Worm (Caenorhabditis elegans) whole organism, midembryonic: Measurements from ENCODE around the gene golg-2.
A peak's percentile ranks its signal among the peaks of the same experiment; 100 is the strongest.

Source experiments
- T22C8.4 ChIP-seq: fragments of 200-800 bp; sonication (Bioruptor generic); IDR thresholded peaks from 2 replicates; pipeline ENCODE4 v1.3.6; 2022; ENCODE audit warnings: missing genetic modification characterization, missing compliant biosample characterization
- cog-1 ChIP-seq: sonication (generic microtip); optimal IDR thresholded peaks from 2 replicates; lab custom pipeline; 2016; ENCODE audit warnings: missing genetic modification characterization, missing compliant biosample characterization
- flt-1 ChIP-seq: fragments of 200-800 bp; sonication (Bioruptor generic); IDR thresholded peaks from 2 replicates; pipeline ENCODE4 v1.3.6; 2022; ENCODE audit warnings: missing genetic modification characterization, missing compliant biosample characterization
- klf-2 ChIP-seq: fragments of 200-800 bp; sonication (Bioruptor generic); conservative IDR thresholded peaks from 2 replicates; pipeline ENCODE4 v1.3.6; 2022; ENCODE audit warnings: missing genetic modification reagents, missing genetic modification characterization, missing compliant biosample characterization
- med-1 ChIP-seq: sonication (generic microtip); optimal IDR thresholded peaks from 2 replicates; lab custom pipeline; 2017; ENCODE audit warnings: missing genetic modification characterization, mild to moderate bottlenecking, missing compliant biosample characterization, antibody characterized with exemption, missing genetic modification reagents; ENCODE audit not compliant: insufficient read depth
- ref-1 ChIP-seq: fragments of 200-800 bp; sonication (Bioruptor generic); conservative IDR thresholded peaks from 2 replicates; pipeline ENCODE4 v1.3.6; 2022; ENCODE audit warnings: missing genetic modification reagents, missing genetic modification characterization, missing compliant biosample characterization
- tab-1 ChIP-seq: fragments of 200-800 bp; sonication (Bioruptor generic); IDR thresholded peaks from 2 replicates; pipeline ENCODE4 v1.3.6; 2022; ENCODE audit warnings: missing genetic modification characterization, missing compliant biosample characterization
- ztf-23 ChIP-seq: fragments of 200-800 bp; sonication (Bioruptor generic); IDR thresholded peaks from 2 replicates; pipeline ENCODE4 v1.3.6; 2022; ENCODE audit warnings: missing genetic modification reagents, missing genetic modification characterization, missing compliant biosample characterization
- ztf-29 ChIP-seq: fragments of 200-800 bp; sonication (Bioruptor generic); IDR thresholded peaks from 2 replicates; pipeline ENCODE4 v1.3.6; 2022; ENCODE audit warnings: missing genetic modification reagents, missing genetic modification characterization, missing compliant biosample characterization

golg-2 gene

DNA sequence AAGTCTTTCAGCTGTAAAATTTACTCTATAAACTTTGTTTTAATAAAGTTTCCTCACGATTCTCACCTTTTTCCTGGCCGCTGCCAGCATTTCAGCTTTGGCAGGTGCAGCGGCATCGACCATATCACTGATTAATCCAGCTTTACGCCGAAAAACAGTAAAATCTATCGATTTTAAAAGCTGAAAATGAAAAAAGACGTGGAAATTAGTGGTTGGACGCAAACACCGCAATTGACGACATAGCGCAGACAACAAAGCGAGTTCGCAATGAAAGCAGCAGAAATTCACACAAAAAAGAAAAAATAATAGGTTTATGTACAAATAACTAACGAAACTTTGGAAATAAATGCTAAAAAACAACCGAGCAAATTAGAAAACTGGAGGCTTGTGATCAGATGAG is at the start of gene golg-2:
Gene golg-2, minus strand, starts transcription at position 180 of the 400 bp plus-strand sequence.
- TF ChIP-seq klf-2 (no peak), ztf-23 (no peak), ztf-29 (no peak)

DNA sequence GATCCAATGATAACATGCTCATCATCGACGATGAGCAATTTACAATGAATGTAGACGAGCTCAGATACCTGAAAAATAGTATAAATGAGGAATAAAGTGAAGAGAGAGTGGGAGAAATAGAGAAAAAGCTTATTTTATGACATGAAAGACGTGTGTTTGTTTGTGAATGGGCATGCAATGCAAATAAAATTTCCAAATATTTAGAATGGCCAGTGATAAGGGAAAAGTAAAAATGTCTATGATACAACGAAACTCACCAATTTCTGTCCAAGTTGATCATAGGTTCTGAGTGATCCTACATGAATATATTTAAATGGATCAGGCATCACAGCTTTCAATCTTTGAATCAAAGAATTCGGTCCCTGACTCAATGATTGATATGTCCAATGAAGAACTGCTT is 46.3 kb upstream of the golg-2 start:
- TF ChIP-seq med-1 (no peak), ztf-23 (no peak), tab-1 (GFP tag; lab: Robert Waterston, UW) (no peak), flt-1 (GFP tag; lab: Robert Waterston, UW) (no peak), ztf-29 (no peak), klf-2 (no peak), T22C8.4 (GFP tag; lab: Robert Waterston, UW) (no peak), ref-1 (GFP tag; lab: Robert Waterston, UW) (no peak), cog-1 (tag; lab: Kevin White, UChicago) (no peak)

DNA sequence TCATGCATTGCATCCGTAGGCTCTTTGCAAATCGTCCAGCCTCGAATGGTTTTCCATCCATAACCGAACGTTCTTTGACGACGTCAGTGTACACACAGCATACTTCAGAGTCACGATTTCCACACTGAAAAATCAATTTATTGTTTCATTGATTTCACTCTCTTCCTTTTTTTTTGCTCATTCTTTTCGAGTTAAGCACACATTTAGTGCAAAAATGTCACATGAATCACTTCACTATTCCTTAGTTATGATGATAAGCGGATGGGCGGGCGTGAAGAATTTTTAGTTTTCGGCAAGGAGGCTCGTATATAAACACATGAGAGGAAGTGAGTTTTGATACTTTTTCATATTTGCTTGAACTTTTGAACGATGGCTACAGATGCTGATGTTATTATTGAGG is 45.6 kb upstream of the golg-2 start, which contains the start of gene txt-9:
Gene txt-9, plus strand, starts transcription at position 336 of the 400 bp plus-strand sequence.
- no peak for TF ChIP-seq cog-1 (tag; lab: Kevin White, UChicago)
- no peak for TF ChIP-seq klf-2
- no peak for TF ChIP-seq T22C8.4 (GFP tag; lab: Robert Waterston, UW)
- TF ChIP-seq med-1 = no peak
- no peak for TF ChIP-seq ztf-29
- no peak for TF ChIP-seq flt-1 (GFP tag; lab: Robert Waterston, UW)
- no peak for TF ChIP-seq ref-1 (GFP tag; lab: Robert Waterston, UW)
- TF ChIP-seq tab-1 (GFP tag; lab: Robert Waterston, UW) = no peak
- no peak for TF ChIP-seq ztf-23

DNA sequence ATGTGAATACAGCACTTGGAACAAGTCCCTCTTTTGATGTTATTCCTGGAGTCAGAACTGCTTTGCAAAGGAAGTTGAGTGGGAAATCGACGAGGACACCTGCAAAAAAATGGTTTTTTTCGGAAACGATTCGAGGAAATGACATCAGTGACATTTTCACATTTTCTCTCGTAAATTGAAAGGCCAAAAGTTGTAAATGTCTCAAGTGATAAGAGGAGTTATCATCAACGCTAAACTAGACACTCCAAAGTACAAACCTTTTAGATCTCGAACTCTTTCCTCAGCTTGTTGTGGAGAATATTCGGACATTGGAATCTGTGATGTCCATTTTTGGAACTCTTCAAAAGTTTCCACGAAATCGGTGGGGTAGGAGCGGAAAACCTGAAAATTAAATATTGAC is 44.3 kb upstream of the golg-2 start:
- TF ChIP-seq klf-2 = no peak
- TF ChIP-seq T22C8.4 (GFP tag; lab: Robert Waterston, UW) = no peak
- TF ChIP-seq ref-1 (GFP tag; lab: Robert Waterston, UW) = no peak
- no peak for TF ChIP-seq flt-1 (GFP tag; lab: Robert Waterston, UW)
- TF ChIP-seq med-1 = no peak
- TF ChIP-seq cog-1 (tag; lab: Kevin White, UChicago) = no peak
- TF ChIP-seq ztf-23 = no peak
- TF ChIP-seq ztf-29 = no peak
- no peak for TF ChIP-seq tab-1 (GFP tag; lab: Robert Waterston, UW)

DNA sequence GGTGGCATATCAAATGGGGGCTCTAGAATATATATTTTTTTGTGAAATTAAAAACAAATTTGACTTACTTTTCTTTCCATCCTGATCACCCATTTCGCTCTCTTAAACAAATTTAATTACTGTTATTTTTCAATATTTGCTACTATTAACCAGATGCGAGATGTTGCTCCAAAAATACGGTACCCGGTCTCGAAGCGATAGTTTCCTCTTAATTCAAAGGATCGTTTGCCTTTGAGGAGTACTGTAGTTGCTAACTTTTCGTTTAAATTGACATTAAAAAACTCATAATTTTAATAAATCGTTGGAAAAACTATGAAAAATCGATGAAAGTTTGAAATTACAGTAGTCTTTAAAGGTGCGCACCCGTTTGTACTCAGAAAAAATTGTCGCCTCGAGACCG is 43.5 kb upstream of the golg-2 start, which contains the start of gene C04G6.4:
Gene C04G6.4, minus strand, starts transcription at position 101 of the 400 bp plus-strand sequence.
- TF ChIP-seq med-1 (no peak), cog-1 (tag; lab: Kevin White, UChicago) (no peak), klf-2 (no peak), T22C8.4 (GFP tag; lab: Robert Waterston, UW) (no peak), ref-1 (GFP tag; lab: Robert Waterston, UW) (no peak), ztf-23 (no peak), flt-1 (GFP tag; lab: Robert Waterston, UW) (no peak)

DNA sequence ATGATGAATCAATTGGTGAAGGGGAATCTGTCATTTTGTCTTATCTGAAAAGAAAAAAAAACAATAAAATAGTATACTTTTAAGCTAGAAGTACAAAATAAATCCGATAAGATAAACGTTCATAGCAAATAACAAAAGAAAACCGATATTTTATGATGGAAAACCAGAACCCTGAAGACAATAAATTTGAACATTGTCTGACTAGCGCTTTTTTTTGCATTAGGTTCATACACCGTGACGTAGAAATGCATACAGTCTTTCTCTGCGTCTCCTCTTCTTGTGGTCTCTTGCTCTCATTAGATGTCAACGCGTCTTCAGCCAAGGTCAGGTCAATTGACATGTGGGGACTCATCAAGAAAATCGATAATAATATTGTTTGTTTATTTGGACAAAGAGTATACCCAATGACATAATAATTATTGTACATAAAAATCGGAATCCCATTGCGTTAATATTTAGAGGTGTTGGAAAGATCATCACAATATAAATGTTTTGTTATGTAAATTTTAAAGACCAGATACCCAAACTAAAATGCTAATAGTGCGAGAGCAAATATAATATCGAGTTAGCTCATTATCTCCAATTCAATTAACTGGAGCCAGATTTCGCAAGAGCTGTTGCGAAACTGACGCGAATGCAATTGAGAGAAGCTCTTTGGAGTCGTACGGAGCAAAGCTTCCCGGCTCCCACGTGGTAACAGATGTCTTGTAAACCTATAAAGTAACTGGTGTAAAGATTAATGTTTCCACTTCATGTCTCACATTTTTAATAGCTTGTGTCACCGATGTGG is 41.4 kb upstream of the golg-2 start, which contains the start of gene dsh-2:
Gene dsh-2, minus strand, starts transcription at position 51 of the 790 bp plus-strand sequence.
- TF ChIP-seq ref-1 (GFP tag; lab: Robert Waterston, UW) (no peak), klf-2 (no peak), T22C8.4 (GFP tag; lab: Robert Waterston, UW) (peak; percentile 63; the same call in 1 of the 2 replicates)

DNA sequence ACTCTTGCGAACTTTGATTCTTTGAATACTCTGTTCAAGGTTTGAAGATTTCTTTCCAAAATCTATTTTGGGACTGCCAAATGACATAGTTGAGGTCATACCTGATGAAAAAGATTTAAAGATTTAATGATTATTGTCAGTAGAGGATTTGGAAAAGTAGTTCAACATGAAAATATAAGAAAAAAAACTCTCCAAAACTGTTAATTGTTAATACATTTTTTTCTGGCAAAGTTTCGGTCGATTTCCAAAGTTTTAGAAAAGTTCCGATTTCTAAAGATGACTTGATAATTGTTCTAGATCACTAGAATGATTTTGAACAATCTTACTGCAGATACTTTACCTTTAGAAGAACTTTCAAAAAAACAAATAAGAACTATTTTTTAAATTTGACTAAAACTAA is 31.4 kb upstream of the golg-2 start, which contains the start of gene C27A2.7:
Gene C27A2.7, minus strand, starts transcription at position 101 of the 400 bp plus-strand sequence.
- TF ChIP-seq tab-1 (GFP tag; lab: Robert Waterston, UW) = no peak
- no peak for TF ChIP-seq T22C8.4 (GFP tag; lab: Robert Waterston, UW)
- no peak for TF ChIP-seq ztf-29
- no peak for TF ChIP-seq ztf-23
- TF ChIP-seq klf-2 = no peak
- no peak for TF ChIP-seq ref-1 (GFP tag; lab: Robert Waterston, UW)
- TF ChIP-seq cog-1 (tag; lab: Kevin White, UChicago) = no peak
- no peak for TF ChIP-seq flt-1 (GFP tag; lab: Robert Waterston, UW)
- no peak for TF ChIP-seq med-1

DNA sequence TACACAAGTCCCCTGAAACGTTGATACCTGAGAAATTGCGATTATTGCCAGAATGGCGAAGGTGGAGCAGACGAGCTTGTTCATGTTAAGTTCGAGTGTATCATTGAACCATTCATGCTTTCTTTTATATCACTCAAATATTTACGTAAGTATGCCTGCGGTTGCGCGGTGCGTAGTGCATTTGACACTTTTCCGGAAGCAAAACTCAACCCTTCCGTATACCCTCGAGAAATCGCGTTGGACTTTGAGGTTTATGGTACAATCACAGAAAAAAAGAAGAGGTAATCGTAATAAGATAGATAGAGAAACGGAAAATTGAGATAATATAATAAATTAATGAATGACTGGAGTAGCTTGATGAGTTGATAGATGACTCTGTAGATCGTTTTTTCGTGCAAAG is 29.6 kb upstream of the golg-2 start, which contains the start of gene idpb-2:
Gene idpb-2, minus strand, starts transcription at position 101 of the 400 bp plus-strand sequence.
- no peak for TF ChIP-seq flt-1 (GFP tag; lab: Robert Waterston, UW)
- no peak for TF ChIP-seq ref-1 (GFP tag; lab: Robert Waterston, UW)
- TF ChIP-seq klf-2 = no peak
- TF ChIP-seq tab-1 (GFP tag; lab: Robert Waterston, UW) = no peak
- TF ChIP-seq ztf-29 = no peak
- TF ChIP-seq ztf-23 = no peak
- no peak for TF ChIP-seq T22C8.4 (GFP tag; lab: Robert Waterston, UW)
- TF ChIP-seq cog-1 (tag; lab: Kevin White, UChicago) = no peak
- no peak for TF ChIP-seq med-1

DNA sequence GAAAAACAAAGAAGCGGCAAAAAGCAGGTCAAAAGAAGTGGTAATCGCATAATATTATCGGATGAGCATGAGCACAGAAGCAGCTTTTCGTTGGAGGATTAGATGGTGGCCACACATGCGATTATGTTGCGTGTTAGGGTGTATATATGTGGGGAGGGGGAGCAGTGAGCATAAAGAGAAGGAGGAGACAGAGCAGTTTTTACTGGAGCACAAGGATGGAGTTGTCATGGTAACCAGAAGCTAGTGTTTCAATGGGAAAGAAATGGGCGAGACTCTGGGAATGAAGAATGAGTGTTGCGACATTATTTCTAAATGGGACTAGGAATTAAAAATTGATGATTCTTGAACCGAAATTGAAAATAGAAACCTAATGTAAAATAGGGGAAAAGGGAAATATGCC is 28.0 kb upstream of the golg-2 start, which contains the start of gene C27A2.8:
Gene C27A2.8, minus strand, starts transcription at position 117 of the 400 bp plus-strand sequence.
- TF ChIP-seq ztf-29 = no peak
- TF ChIP-seq flt-1 (GFP tag; lab: Robert Waterston, UW) = no peak
- TF ChIP-seq tab-1 (GFP tag; lab: Robert Waterston, UW) = no peak
- TF ChIP-seq klf-2 = no peak
- no peak for TF ChIP-seq T22C8.4 (GFP tag; lab: Robert Waterston, UW)
- no peak for TF ChIP-seq med-1

DNA sequence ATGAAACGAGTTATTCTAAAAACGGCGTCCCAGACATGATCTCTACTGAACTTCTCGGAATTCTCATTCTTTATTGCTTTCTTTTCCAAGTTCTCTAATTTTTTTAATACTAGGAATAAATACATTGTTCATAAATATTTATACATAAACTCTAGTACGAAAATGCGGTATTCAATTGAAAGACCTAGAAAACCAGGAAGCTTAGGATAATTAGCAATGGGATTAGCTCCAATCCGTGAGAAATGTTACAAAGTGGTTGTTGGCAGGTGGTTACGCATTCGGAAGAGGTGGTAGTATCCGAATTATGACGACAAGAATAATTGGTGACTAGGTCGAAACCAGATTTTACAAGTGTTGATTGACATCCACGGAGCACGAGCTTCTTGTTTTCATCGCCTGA is 27.1 kb upstream of the golg-2 start:
- TF ChIP-seq ztf-23 = no peak
- TF ChIP-seq klf-2 = no peak
- no peak for TF ChIP-seq ref-1 (GFP tag; lab: Robert Waterston, UW)
- no peak for TF ChIP-seq cog-1 (tag; lab: Kevin White, UChicago)
- no peak for TF ChIP-seq ztf-29
- TF ChIP-seq T22C8.4 (GFP tag; lab: Robert Waterston, UW) = no peak
- TF ChIP-seq tab-1 (GFP tag; lab: Robert Waterston, UW) = no peak
- TF ChIP-seq flt-1 (GFP tag; lab: Robert Waterston, UW) = no peak
- TF ChIP-seq med-1 = no peak
